Fruit fly (Drosophila melanogaster) whole organism: ENCODE results near the gene pyd.

Experiments
- CG8478 ChIP-seq: fragments of >200 bp; optimal IDR thresholded peaks from 2 replicates; lab custom pipeline; 2018; ENCODE audit warnings: inconsistent platforms
- Dll ChIP-seq: fragments of >200 bp; optimal IDR thresholded peaks from 2 replicates; lab custom pipeline; 2017
- EcR ChIP-seq, 2 experiments: fragments of >200 bp; optimal IDR thresholded peaks; 2 replicates each; lab custom pipeline; 2017; ENCODE audit warnings: missing biosample characterization in 2 of 2, missing genetic modification characterization in 2 of 2, missing genetic modification reagents in 2 of 2
- pan ChIP-seq: fragments of >200 bp; optimal IDR thresholded peaks from 2 replicates; lab custom pipeline; 2017
- psq ChIP-seq: fragments of >200 bp; optimal IDR thresholded peaks from 2 replicates; lab custom pipeline; 2017
- usp ChIP-seq: fragments of >200 bp; optimal IDR thresholded peaks from 2 replicates; lab custom pipeline; 2017; ENCODE audit warnings: missing biosample characterization, missing genetic modification characterization, mixed read lengths

The pyd gene

DNA sequence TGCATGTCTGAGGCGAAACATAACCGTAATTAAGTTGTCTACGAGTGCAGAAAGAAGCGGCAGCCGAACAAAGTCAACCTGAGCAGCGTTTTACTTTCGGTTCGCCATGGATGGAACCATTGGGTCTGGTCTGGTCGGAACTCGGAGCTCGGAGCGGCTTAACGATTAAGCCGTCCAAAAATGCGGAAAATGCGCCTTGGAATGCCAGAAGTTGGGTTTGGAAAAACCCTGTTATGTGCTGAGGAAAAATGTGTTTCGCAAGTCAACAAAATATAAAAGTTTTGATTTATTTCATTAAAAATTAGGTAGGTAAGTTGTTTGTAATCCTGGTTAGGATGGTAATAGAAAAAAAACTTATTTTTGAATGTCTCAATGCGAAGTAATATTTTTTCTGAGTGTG lies 90.2 kb downstream of the pyd start:
- TF ChIP-seq psq, result no peak
- TF ChIP-seq pan (lab: Kevin White, UChicago), result no peak
- TF ChIP-seq CG8478 (lab: Kevin White, UChicago), result no peak
- TF ChIP-seq EcR (GFP tag; optimal IDR thresholded peaks at IDR 0.05; lab: Kevin White, UChicago), result no peak
- no peak for TF ChIP-seq usp
- no peak for TF ChIP-seq Dll

DNA sequence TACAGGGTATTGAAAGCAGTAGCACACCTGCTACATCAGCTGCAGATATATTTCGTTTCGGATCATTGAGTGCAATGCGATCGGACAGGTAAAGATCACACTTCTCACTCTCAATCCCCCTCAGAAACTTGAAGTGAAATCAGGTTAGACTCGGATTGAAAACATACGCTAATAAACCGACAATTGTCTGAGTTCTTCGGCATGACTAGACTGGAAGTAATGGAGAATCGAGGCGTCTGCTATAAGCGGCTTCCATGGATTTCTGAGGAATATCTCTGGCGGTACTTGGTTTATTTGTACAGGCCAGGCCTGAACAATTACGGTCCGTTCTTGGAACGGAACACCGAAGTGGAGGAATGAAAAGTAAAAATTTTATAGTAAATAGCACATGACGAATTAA lies 90.7 kb downstream of the pyd start:
- TF ChIP-seq usp (no peak), Dll (no peak), CG8478 (lab: Kevin White, UChicago) (no peak), psq (no peak), pan (lab: Kevin White, UChicago) (no peak), EcR (GFP tag; optimal IDR thresholded peaks at IDR 0.05; lab: Kevin White, UChicago) (no peak)

DNA sequence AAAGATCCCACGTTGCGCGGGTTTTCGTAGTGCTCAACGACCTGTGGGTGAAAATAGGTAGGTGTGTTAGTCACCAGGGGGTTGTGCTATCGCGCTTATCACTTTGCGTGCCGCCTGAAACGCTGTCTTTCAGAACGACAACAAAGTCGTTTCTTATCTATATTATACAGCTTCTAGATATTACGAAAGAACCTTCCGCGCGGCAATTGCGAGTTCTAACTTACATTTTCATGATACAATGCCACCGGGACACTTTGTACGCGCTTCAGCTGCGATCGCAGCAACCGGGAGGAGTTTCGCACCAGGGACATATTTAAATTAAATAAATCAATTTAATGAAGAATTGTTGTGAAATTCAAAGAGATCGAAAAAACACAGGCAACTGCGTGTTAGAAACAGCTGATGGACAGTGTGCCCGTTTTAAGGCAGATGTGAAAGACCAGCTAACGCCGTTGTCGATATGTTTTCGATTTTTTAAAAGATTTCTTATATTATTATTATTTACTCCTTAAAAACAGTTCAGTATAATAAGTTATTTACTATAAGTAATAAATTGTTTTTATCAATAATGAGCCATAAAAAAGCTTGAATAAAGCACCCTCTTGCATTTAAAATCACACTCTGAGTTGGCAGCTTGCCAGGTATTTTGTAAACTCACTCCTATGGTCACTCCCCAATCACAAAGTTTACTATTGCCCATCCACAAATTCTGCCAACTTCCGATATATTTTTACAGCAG lies 107.8 kb downstream of the pyd start, which contains the start of the genes IscU and CG8379:
TSS of gene IscU (minus strand) at position 417 of the 739 bp plus-strand sequence.
TSS of gene CG8379 (plus strand) at position 651 of the 739 bp plus-strand sequence.
- TF ChIP-seq CG8478 (lab: Kevin White, UChicago), result no peak
- TF ChIP-seq pan (lab: Kevin White, UChicago), result no peak
- no peak for TF ChIP-seq usp
- TF ChIP-seq Dll, result no peak

DNA sequence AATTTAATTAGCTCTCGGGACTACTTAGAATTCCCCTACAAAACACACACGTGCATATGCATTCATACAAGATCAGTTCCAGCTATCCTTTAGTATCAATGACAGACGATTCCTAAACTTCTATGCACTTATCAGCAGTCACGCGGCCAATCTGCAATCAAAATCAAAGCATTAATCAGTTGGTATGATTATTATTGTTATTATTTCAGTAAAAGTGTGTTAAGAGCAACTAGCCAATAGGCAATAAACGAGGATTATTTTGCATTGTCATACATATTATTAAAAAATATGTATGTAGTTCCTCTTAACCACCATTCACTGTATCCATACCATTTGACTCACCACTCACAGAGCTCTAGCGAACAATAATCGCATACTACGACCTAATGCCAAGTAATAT lies 108.8 kb downstream of the pyd start:
- TF ChIP-seq pan (lab: Kevin White, UChicago) (no peak), CG8478 (lab: Kevin White, UChicago) (no peak), usp (no peak), psq (no peak), Dll (no peak), EcR (GFP tag; optimal IDR thresholded peaks at IDR 0.05; lab: Kevin White, UChicago) (no peak)

DNA sequence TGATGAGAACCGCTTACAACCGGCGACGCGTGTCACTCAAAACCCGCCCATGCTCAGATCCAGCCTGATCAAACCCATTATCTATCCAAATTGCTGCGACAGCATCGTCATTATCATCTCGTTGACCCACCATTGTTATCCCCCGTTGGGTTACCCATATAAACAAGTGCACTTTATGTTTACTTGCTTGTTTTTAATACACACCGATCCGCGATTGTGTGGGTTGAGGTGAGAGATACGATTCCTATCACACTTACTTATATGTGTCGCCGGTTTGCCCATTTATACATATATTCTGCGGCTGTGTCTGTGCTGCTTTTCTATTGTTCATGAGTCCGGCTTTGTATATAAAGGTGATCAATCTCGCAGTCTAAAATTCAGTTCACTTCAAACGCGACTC lies 110.1 kb downstream of the pyd start, which contains the start of gene CG8369:
TSS of gene CG8369 (plus strand) at position 386 of the 400 bp plus-strand sequence.
- TF ChIP-seq usp (no peak), psq (no peak), pan (lab: Kevin White, UChicago) (no peak), Dll (no peak), CG8478 (lab: Kevin White, UChicago) (no peak), EcR (GFP tag; optimal IDR thresholded peaks at IDR 0.05; lab: Kevin White, UChicago) (no peak)

DNA sequence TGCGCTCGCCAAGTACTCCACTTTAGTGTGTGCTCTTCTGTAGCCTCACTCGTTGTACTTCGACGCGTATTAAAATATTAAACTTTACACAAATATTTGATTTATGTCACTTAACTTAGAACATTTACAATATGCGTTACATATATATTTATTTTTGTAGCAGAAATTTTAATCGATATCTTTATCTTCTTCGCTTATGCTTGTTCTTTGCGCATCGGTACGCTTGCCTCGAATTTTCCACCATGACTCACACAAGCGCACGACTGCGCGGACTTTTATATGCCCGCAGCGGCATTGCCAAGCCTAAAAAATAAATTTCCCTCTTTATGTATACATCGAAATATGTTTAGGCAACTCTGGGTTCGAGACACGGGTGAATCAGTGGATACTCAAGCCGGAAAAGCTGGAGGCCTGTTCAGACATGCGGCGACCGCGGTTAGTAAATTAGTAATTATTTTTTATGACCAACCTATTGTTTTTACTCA lies 111.2 kb downstream of the pyd start, which contains the start of gene aqz:
TSS of gene aqz (minus strand) at position 255 of the 485 bp plus-strand sequence.
- TF ChIP-seq pan (lab: Kevin White, UChicago) (no peak), EcR (GFP tag; optimal IDR thresholded peaks at IDR 0.05; lab: Kevin White, UChicago) (no peak), Dll (no peak), usp (no peak), psq (no peak), CG8478 (lab: Kevin White, UChicago) (no peak)

DNA sequence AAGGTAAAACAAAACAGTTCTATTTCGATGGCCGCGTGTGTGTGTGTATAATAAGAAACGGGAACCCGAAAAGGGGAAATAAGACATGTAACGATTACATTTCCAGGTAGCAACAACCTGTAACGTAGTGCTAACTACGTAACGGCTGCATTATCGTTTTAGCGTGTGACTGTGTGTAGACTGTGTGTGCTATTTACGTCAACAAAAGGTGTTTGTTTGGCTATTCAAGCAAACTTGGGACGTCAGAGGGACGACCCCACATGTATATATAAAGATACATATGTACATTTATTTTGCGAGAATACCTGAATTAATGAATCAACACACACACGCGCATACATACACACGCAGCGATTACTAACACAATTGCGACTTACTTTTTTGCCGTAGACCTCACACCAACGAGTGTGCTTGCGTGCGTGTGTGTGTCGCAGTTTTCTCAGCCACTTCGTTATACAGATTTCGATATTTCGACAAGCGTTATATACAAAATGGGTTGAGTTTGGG lies 112.1 kb downstream of the pyd start:
- no peak for TF ChIP-seq psq

DNA sequence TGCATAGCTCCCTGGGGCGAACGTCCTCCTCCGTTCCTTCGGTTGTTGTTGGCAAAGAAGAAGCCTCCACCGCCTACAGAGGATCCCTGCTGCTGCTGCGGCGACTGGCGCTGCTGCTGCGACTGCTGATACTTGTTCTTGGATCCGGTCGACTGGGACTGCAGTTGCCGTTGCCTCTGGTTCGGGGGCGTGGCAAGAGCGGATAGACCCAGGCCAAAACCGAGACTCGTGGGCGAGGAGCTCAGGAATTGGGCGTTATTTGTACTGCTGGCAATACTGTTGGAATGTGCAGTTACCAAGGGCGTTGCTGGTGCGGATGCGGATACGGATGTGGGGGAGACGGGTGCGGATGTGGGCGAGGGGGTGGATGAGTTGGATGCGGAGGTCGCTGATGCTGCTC lies 113.5 kb downstream of the pyd start:
- TF ChIP-seq psq (no peak), usp (no peak), EcR (GFP tag; optimal IDR thresholded peaks at IDR 0.05; lab: Kevin White, UChicago) (no peak), CG8478 (lab: Kevin White, UChicago) (no peak), Dll (no peak), pan (lab: Kevin White, UChicago) (no peak)

DNA sequence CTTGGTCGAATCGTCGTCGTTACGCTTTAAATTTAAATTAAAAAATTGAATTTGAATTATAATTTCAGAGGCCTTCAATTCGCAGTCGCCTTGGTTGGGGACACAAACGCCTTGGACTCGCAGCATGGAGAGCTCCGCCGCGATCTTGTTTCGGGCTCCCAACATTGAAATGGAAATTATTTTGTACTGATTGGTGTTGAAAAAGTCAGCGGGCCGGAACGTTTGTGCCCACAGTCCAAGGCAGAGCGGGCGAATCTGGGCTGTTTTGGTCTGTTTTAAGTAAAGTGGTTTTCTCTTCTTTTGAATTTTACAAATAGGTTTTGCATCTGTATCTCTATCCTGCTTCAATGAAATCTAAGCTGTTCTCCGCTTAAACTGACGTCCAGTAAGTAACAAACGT lies 116.6 kb downstream of the pyd start:
- TF ChIP-seq Dll, result no peak
- no peak for TF ChIP-seq pan (lab: Kevin White, UChicago)
- TF ChIP-seq psq, result no peak
- no peak for TF ChIP-seq CG8478 (lab: Kevin White, UChicago)

DNA sequence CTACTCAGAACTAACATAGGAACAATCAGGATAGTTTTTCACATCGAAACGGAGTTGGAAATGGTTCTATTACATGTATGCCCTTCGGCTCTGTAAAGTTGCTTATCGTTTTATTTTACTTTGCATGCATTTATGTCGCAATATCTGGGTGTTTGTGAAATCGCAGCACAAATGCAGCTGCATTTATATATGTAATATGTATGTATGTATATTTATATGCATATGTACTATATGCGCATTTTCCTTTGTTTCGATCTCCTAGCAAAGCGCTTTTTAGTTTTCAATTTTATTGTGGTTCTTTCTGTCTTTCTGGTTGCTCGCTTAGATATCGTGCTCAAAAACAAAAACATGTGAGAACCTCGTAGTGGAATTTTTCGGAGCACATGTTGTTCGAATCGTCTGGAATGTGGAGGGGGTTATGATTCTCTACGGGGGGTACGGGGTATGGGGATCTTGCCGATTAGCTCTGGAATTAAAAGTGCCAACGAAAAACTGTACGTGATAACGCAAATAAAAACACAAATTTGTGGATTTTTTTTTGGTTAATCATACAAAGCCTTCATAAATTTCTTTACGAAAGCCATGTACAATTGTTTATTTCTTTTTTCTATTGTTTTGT lies 117.6 kb downstream of the pyd start:
- TF ChIP-seq pan (lab: Kevin White, UChicago) (no peak), psq (no peak), EcR (GFP tag; optimal IDR thresholded peaks at IDR 0.05; lab: Kevin White, UChicago) (no peak), Dll (no peak), CG8478 (lab: Kevin White, UChicago) (no peak), usp (no peak)

DNA sequence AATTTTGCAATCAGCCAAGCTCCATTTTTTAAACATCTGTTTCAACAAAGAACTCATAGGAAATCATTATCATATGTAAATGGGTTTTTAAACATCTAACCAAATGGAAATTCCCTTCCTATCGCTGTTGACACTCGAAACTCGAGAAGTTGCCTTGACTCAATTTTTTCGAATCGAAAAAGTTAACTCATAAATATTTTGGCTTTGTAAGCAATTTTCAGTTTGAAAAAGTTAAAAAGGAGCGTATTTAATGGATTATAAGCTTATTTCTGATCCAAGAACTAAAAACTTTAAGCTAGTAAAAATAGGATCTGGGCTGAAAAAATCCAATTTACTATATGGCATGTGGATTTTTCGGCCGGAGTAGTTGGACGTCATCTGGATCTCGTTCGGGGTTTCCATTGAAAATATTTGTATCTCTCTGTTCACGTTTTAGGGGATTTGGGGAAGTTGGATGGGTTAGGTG lies 118.5 kb downstream of the pyd start, which contains the start of gene CG9837:
TSS of gene CG9837 (minus strand) at position 416 of the 466 bp plus-strand sequence.
- TF ChIP-seq psq (no peak), EcR (GFP tag; optimal IDR thresholded peaks at IDR 0.05; lab: Kevin White, UChicago) (no peak), CG8478 (lab: Kevin White, UChicago) (no peak), usp (no peak), pan (lab: Kevin White, UChicago) (no peak), Dll (no peak)

DNA sequence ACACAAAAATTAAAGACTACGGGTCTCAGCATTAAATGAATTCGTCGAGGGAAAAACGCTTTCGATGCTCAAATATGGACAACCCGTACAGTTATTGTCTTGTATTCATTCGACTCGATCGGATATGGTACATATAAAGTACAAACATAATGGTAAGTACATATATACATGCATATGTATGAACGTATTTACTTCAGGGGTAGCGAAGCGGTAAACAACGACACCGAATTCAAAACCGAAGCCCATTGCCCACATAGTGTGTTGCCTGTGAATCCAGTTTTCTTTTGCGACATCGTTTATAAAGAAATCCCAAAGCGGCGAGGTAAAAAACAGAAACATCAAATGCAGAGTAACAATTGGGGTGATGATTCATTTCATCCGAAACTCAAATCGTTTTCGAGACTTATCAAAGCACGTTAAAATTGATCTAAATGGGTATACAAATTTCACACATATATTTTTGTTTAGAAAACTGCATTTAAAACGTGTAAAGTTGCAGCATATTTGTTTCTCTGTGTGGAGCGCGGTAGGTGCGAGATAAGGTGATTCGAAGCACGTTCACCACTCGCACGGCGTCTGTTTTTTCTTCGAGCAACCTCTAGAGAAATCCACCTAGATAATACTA lies 119.2 kb downstream of the pyd start:
- TF ChIP-seq pan (lab: Kevin White, UChicago) (no peak), EcR (GFP tag; optimal IDR thresholded peaks at IDR 0.05; lab: Kevin White, UChicago) (no peak), Dll (no peak), psq (no peak)
